Worm (Caenorhabditis elegans) whole organism, late embryonic: Measurements from ENCODE around the gene srt-19.

Experiments
- K02D7.2 ChIP-seq: sonication (generic microtip); optimal IDR thresholded peaks from 2 replicates; lab custom pipeline; 2017; ENCODE audit warnings: mild to moderate bottlenecking, missing genetic modification characterization, missing compliant biosample characterization
- ama-1 ChIP-seq: fragments of 150-350 bp; optimal IDR thresholded peaks from 2 replicates; lab custom pipeline; 2014
- ceh-18 ChIP-seq: sonication (generic microtip); optimal IDR thresholded peaks from 2 replicates; lab custom pipeline; 2016; ENCODE audit warnings: missing genetic modification characterization, missing compliant biosample characterization
- dmd-4 ChIP-seq: sonication (generic microtip); optimal IDR thresholded peaks from 2 replicates; lab custom pipeline; 2016; ENCODE audit warnings: borderline replicate concordance, missing genetic modification characterization, missing compliant biosample characterization
- dve-1 ChIP-seq: sonication (generic microtip); optimal IDR thresholded peaks from 2 replicates; lab custom pipeline; 2017; ENCODE audit warnings: antibody characterized with exemption, mild to moderate bottlenecking, missing genetic modification characterization, missing compliant biosample characterization
- ets-4 ChIP-seq: sonication (generic microtip); optimal IDR thresholded peaks from 2 replicates; lab custom pipeline; 2016; ENCODE audit warnings: missing genetic modification characterization, missing compliant biosample characterization
- fkh-6 ChIP-seq: sonication (generic microtip); optimal IDR thresholded peaks from 2 replicates; lab custom pipeline; 2016; ENCODE audit warnings: missing genetic modification characterization, missing compliant biosample characterization
- madf-2 ChIP-seq: sonication (generic microtip); optimal IDR thresholded peaks from 2 replicates; lab custom pipeline; 2017; ENCODE audit warnings: missing genetic modification characterization, missing compliant biosample characterization
- nfya-1 ChIP-seq: sonication (generic microtip); optimal IDR thresholded peaks from 2 replicates; lab custom pipeline; 2017; ENCODE audit warnings: missing genetic modification characterization, mild to moderate bottlenecking, missing compliant biosample characterization, antibody characterized with exemption, moderate library complexity
- pha-4 ChIP-seq: fragments of 150-350 bp; optimal IDR thresholded peaks from 2 replicates; lab custom pipeline; 2018; ENCODE audit warnings: missing biosample characterization, missing genetic modification reagents, missing genetic modification characterization
- pqm-1 ChIP-seq: sonication (generic microtip); optimal IDR thresholded peaks from 2 replicates; lab custom pipeline; 2016; ENCODE audit warnings: missing genetic modification characterization, missing compliant biosample characterization
- sox-4 ChIP-seq: sonication (generic microtip); optimal IDR thresholded peaks from 2 replicates; lab custom pipeline; 2017; ENCODE audit warnings: mild to moderate bottlenecking, missing genetic modification characterization, inconsistent platforms, missing compliant biosample characterization

- TF ChIP-seq dve-1 (tag; lab: Kevin White, UChicago) (no peak), fkh-6 (tag; lab: Kevin White, UChicago) (no peak), dmd-4 (no peak), madf-2 (tag; lab: Kevin White, UChicago) (no peak), nfya-1 (tag; lab: Kevin White, UChicago) (no peak), ets-4 (tag; lab: Kevin White, UChicago) (no peak), K02D7.2 (no peak), pqm-1 (tag; lab: Kevin White, UChicago) (no peak), pha-4 (no peak), ceh-18 (tag; lab: Kevin White, UChicago) (no peak), sox-4 (tag; lab: Kevin White, UChicago) (no peak), ama-1 (lab: Kevin White, UChicago) (no peak)
Measured at ce11 chrV:4261385-4261784, 23.5 kb upstream of the srt-19 start.
